Worm (Caenorhabditis elegans): ENCODE measurements around the gene lec-9.

- no peak for TF ChIP-seq him-1 (tag; optimal IDR thresholded peaks at IDR 0.05)
- TF ChIP-seq dao-5 (tag; optimal IDR thresholded peaks at IDR 0.05), result no peak
- TF ChIP-seq W03F9.2 (tag; optimal IDR thresholded peaks at IDR 0.05), result no peak
Observed at ce11 chrX:17643812-17644211, 43.5 kb downstream of the lec-9 start.
